Worm (Caenorhabditis elegans): ENCODE results near the gene chhy-1.

Gene chhy-1

DNA sequence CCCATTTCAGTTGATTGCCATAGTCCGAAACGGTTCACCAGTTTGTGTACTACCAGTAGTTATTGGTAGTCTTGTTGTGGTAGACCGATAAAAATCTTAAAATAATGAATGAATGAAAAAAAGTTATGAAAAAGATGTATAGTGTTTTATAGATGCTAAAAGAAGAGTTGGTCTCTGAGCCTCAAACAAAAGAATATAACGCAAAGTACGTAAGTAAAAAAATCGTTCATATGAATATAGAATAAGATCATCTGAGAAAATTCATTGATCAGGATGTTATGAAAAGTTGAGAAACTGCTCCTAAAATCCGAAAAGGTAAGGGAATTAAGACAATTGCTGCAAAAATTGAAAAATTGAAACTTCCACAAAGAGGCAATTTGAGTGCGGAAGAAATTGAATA, at the start of gene chhy-1:
chhy-1 (minus strand) TSS at position 101 of the 400 bp plus-strand sequence.
- TF ChIP-seq M03D4.4 (tag; optimal IDR thresholded peaks at IDR 0.05) (no peak), zip-8 (tag; optimal IDR thresholded peaks at IDR 0.05) (no peak), snpc-4 (tag; optimal IDR thresholded peaks at IDR 0.05) (no peak), mep-1 (tag; optimal IDR thresholded peaks at IDR 0.05) (no peak), nhr-2 (tag; optimal IDR thresholded peaks at IDR 0.05) (no peak), sem-2 (GFP tag; optimal IDR thresholded peaks at IDR 0.05) (no peak), lin-32 (GFP tag; optimal IDR thresholded peaks at IDR 0.05) (no peak), elt-3 (tag; optimal IDR thresholded peaks at IDR 0.05) (no peak), drap-1 (GFP tag; optimal IDR thresholded peaks at IDR 0.05) (no peak), nhr-76 (tag; optimal IDR thresholded peaks at IDR 0.05) (no peak), unc-62 (GFP tag; optimal IDR thresholded peaks at IDR 0.05) (no peak)

- TF ChIP-seq lin-32 (GFP tag; optimal IDR thresholded peaks at IDR 0.05) (no peak), unc-120 (tag; optimal IDR thresholded peaks at IDR 0.05; ENCODE audit: poor library complexity, severe bottlenecking) (no peak)
Observed at ce11 chrII:8664533-8664932, 47.1 kb upstream of the chhy-1 start, which contains the start of gene etc-1. TSS of gene etc-1 (plus strand) at chrII:8664833.

DNA sequence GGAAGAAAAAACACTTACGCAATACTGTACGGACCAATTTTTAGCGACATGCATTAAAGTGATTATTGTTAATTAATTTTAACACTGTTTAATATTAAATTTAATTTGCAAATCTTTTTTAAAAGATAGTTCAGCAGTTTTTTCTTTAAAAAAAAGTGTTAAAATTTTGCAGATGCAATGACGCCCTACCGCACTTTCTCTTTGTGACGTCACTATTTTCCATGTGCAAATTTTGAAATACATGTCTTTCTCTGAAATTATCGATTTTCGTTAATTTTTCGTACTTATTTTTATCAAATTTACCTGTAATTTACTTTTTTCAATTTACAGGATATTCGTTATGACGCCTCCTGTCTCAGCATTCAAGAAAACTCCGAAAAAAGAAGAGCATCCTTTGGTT, 44.1 kb upstream of the chhy-1 start, which contains the start of the genes piga-1 and eif-2Bepsilon:
piga-1 (minus strand) TSS at position 174 of the 400 bp plus-strand sequence.
eif-2Bepsilon (plus strand) TSS at position 331 of the 400 bp plus-strand sequence.
- TF ChIP-seq zip-8 (tag; optimal IDR thresholded peaks at IDR 0.05) = peak; percentile 56
- TF ChIP-seq blmp-1 (tag; optimal IDR thresholded peaks at IDR 0.05) = no peak

DNA sequence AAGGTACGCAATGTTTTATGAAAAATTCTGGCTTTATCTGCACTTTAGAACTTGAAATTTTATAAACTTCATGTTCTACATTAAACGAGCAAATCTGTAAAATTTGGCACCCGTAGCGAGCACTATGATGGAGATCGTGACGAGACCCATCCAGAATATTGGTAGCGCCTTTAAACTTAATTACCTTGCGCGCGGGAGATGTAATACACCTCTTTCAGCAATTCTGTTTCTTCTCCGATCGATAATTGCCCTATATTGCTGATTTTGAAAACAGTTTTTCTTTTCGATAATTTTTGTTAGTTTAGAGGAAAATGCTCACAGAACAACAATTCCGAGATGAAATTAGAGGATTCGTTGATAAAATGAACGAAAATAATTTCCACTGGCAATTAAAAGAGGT, 41.4 kb upstream of the chhy-1 start, which contains the start of gene atg-10:
atg-10 (plus strand) TSS at position 301 of the 400 bp plus-strand sequence.
- TF ChIP-seq ceh-39 (tag; optimal IDR thresholded peaks at IDR 0.05) = no peak
- TF ChIP-seq tbx-8 (GFP tag; optimal IDR thresholded peaks at IDR 0.05) = no peak
- no peak for TF ChIP-seq ceh-43 (GFP tag; optimal IDR thresholded peaks at IDR 0.05)
- TF ChIP-seq flh-1 (GFP tag; optimal IDR thresholded peaks at IDR 0.05) = no peak
- no peak for TF ChIP-seq snpc-4 (tag; optimal IDR thresholded peaks at IDR 0.05)
- TF ChIP-seq elt-3 (tag; optimal IDR thresholded peaks at IDR 0.05) = no peak
- no peak for TF ChIP-seq nhr-76 (tag; optimal IDR thresholded peaks at IDR 0.05)
- TF ChIP-seq mep-1 (tag; optimal IDR thresholded peaks at IDR 0.05) = no peak
- TF ChIP-seq ces-1 (GFP tag; optimal IDR thresholded peaks at IDR 0.05) = no peak
- no peak for TF ChIP-seq unc-39 (tag; optimal IDR thresholded peaks at IDR 0.05)
- TF ChIP-seq lsy-2 (tag; optimal IDR thresholded peaks at IDR 0.05) = no peak
- TF ChIP-seq nhr-237 (tag; optimal IDR thresholded peaks at IDR 0.05) = no peak
- no peak for TF ChIP-seq cnd-1 (tag; optimal IDR thresholded peaks at IDR 0.05)
- TF ChIP-seq lin-13 (tag; optimal IDR thresholded peaks at IDR 0.05) = no peak
- TF ChIP-seq lin-32 (GFP tag; optimal IDR thresholded peaks at IDR 0.05) = no peak

- no peak for TF ChIP-seq sem-2 (GFP tag; optimal IDR thresholded peaks at IDR 0.05)
- no peak for TF ChIP-seq ceh-39 (tag; optimal IDR thresholded peaks at IDR 0.05)
- no peak for TF ChIP-seq lin-13 (tag; optimal IDR thresholded peaks at IDR 0.05)
- no peak for TF ChIP-seq bed-3 (GFP tag; optimal IDR thresholded peaks at IDR 0.05)
- TF ChIP-seq snpc-4 (tag; optimal IDR thresholded peaks at IDR 0.05) = no peak
- no peak for TF ChIP-seq nhr-76 (tag; optimal IDR thresholded peaks at IDR 0.05)
- no peak for TF ChIP-seq flh-1 (GFP tag; optimal IDR thresholded peaks at IDR 0.05)
- no peak for TF ChIP-seq elt-3 (tag; optimal IDR thresholded peaks at IDR 0.05)
- no peak for TF ChIP-seq ces-1 (GFP tag; optimal IDR thresholded peaks at IDR 0.05)
- TF ChIP-seq sptf-1 (tag; optimal IDR thresholded peaks at IDR 0.05) = no peak
- TF ChIP-seq nhr-28 (tag; optimal IDR thresholded peaks at IDR 0.05) = no peak
- no peak for TF ChIP-seq unc-62 (GFP tag; optimal IDR thresholded peaks at IDR 0.05)
- TF ChIP-seq ham-2 (GFP tag; optimal IDR thresholded peaks at IDR 0.05) = no peak
- no peak for TF ChIP-seq mep-1 (tag; optimal IDR thresholded peaks at IDR 0.05)
Observed at ce11 chrII:8650644-8651159, 33.3 kb upstream of the chhy-1 start, which contains the start of gene pyr-1. TSS of gene pyr-1 (plus strand) at chrII:8651109.

ce11 chrII:8648843-8649242, 31.4 kb upstream of the chhy-1 start:
- no peak for TF ChIP-seq snpc-4 (tag; optimal IDR thresholded peaks at IDR 0.05)

DNA sequence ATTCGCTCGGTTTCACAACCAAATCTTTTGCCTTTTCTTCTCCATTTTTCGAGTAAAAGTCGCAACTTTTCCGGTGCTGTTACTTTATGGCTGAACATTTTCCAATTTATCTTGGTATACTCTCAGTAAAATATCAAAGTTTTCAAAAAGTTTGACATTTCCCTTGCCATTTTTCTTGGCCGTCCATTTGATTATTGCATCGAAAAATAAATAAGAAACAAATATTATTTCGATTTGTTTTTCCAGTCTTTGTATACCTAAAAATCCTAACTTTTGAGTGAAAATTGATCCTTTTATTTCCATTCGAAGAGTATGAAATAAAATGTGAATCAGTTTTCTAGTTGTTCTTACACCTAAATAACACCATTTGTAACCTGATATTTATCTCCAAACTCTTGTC, 29.0 kb upstream of the chhy-1 start:
- no peak for TF ChIP-seq tbx-8 (GFP tag; optimal IDR thresholded peaks at IDR 0.05)
- TF ChIP-seq lin-13 (tag; optimal IDR thresholded peaks at IDR 0.05) = no peak
- TF ChIP-seq ceh-43 (GFP tag; optimal IDR thresholded peaks at IDR 0.05) = no peak
